Worm (Caenorhabditis elegans) whole organism, late embryonic: ENCODE results near the gene qui-1.

Experiments
- C08G9.2 ChIP-seq: sonication (generic microtip); optimal IDR thresholded peaks from 2 replicates; lab custom pipeline; 2016; ENCODE audit warnings: mild to moderate bottlenecking, missing genetic modification characterization, moderate library complexity, missing compliant biosample characterization
- K02D7.2 ChIP-seq: sonication (generic microtip); optimal IDR thresholded peaks from 2 replicates; lab custom pipeline; 2017; ENCODE audit warnings: mild to moderate bottlenecking, missing genetic modification characterization, missing compliant biosample characterization
- T23F11.4 ChIP-seq: fragments of 200-800 bp; sonication (Bioruptor generic); optimal IDR thresholded peaks from 2 replicates; lab custom pipeline; 2018; ENCODE audit warnings: mild to moderate bottlenecking, missing genetic modification characterization, missing compliant biosample characterization
- ahr-1 ChIP-seq: sonication (generic microtip); optimal IDR thresholded peaks from 2 replicates; lab custom pipeline; 2016; ENCODE audit warnings: missing genetic modification characterization, missing compliant biosample characterization
- ama-1 ChIP-seq: fragments of 150-350 bp; optimal IDR thresholded peaks from 2 replicates; lab custom pipeline; 2014
- ceh-22 ChIP-seq: sonication (generic microtip); optimal IDR thresholded peaks from 2 replicates; lab custom pipeline; 2017; ENCODE audit warnings: missing biosample characterization, missing genetic modification characterization
- ceh-24 ChIP-seq: sonication (generic microtip); optimal IDR thresholded peaks from 2 replicates; lab custom pipeline; 2016; ENCODE audit warnings: mild to moderate bottlenecking, missing genetic modification characterization, missing compliant biosample characterization
- ceh-30 ChIP-seq: fragments of 150-350 bp; optimal IDR thresholded peaks from 2 replicates; lab custom pipeline; 2014; ENCODE audit warnings: missing biosample characterization, missing genetic modification characterization
- ceh-31 ChIP-seq: sonication (generic microtip); optimal IDR thresholded peaks from 2 replicates; lab custom pipeline; 2016; ENCODE audit warnings: missing genetic modification characterization, missing compliant biosample characterization
- ceh-45 ChIP-seq: fragments of 200-800 bp; sonication (Bioruptor generic); IDR thresholded peaks from 2 replicates; pipeline ENCODE4 v1.3.6; 2022; ENCODE audit warnings: missing genetic modification reagents, missing genetic modification characterization, missing compliant biosample characterization
- dve-1 ChIP-seq: sonication (generic microtip); optimal IDR thresholded peaks from 2 replicates; lab custom pipeline; 2017; ENCODE audit warnings: antibody characterized with exemption, mild to moderate bottlenecking, missing genetic modification characterization, missing compliant biosample characterization
- elt-2 ChIP-seq: sonication (generic microtip); optimal IDR thresholded peaks from 2 replicates; lab custom pipeline; 2016; ENCODE audit warnings: missing genetic modification reagents, missing genetic modification characterization, missing compliant biosample characterization
- elt-4 ChIP-seq: sonication (generic microtip); optimal IDR thresholded peaks from 2 replicates; lab custom pipeline; 2016; ENCODE audit warnings: missing genetic modification characterization, missing compliant biosample characterization
- ets-4 ChIP-seq: sonication (generic microtip); optimal IDR thresholded peaks from 2 replicates; lab custom pipeline; 2016; ENCODE audit warnings: missing genetic modification characterization, missing compliant biosample characterization
- hlh-15 ChIP-seq: sonication (generic microtip); optimal IDR thresholded peaks from 2 replicates; lab custom pipeline; 2016; ENCODE audit warnings: missing genetic modification characterization, missing compliant biosample characterization
- lim-6 ChIP-seq: sonication (generic microtip); optimal IDR thresholded peaks from 2 replicates; lab custom pipeline; 2016; ENCODE audit warnings: missing genetic modification characterization, missing compliant biosample characterization
- mec-3 ChIP-seq: sonication (generic microtip); optimal IDR thresholded peaks from 2 replicates; lab custom pipeline; 2016; ENCODE audit warnings: borderline replicate concordance, missing genetic modification characterization, missing compliant biosample characterization
- nfya-1 ChIP-seq: sonication (generic microtip); optimal IDR thresholded peaks from 2 replicates; lab custom pipeline; 2017; ENCODE audit warnings: missing genetic modification characterization, mild to moderate bottlenecking, missing compliant biosample characterization, antibody characterized with exemption, moderate library complexity
- npax-4 ChIP-seq: sonication (generic microtip); optimal IDR thresholded peaks from 2 replicates; lab custom pipeline; 2016; ENCODE audit warnings: missing genetic modification characterization, missing compliant biosample characterization
- pax-1 ChIP-seq: fragments of 150-350 bp; optimal IDR thresholded peaks from 2 replicates; lab custom pipeline; 2014; ENCODE audit warnings: missing biosample characterization, missing genetic modification characterization
- pha-4 ChIP-seq: fragments of 150-350 bp; optimal IDR thresholded peaks from 2 replicates; lab custom pipeline; 2018; ENCODE audit warnings: missing biosample characterization, missing genetic modification reagents, missing genetic modification characterization
- pros-1 ChIP-seq: fragments of 150-350 bp; optimal IDR thresholded peaks from 2 replicates; lab custom pipeline; 2014; ENCODE audit warnings: missing biosample characterization, missing genetic modification reagents, missing genetic modification characterization
- ref-2 ChIP-seq: sonication (generic microtip); optimal IDR thresholded peaks from 2 replicates; lab custom pipeline; 2016; ENCODE audit warnings: missing genetic modification characterization, missing compliant biosample characterization
- rnt-1 ChIP-seq: sonication (generic microtip); optimal IDR thresholded peaks from 2 replicates; lab custom pipeline; 2016; ENCODE audit warnings: missing genetic modification characterization, missing compliant biosample characterization
- sdc-2 ChIP-seq: sonication (generic microtip); optimal IDR thresholded peaks from 2 replicates; lab custom pipeline; 2016; ENCODE audit warnings: missing genotype, missing genetic modification characterization, missing compliant biosample characterization
- sox-4 ChIP-seq: sonication (generic microtip); optimal IDR thresholded peaks from 2 replicates; lab custom pipeline; 2017; ENCODE audit warnings: mild to moderate bottlenecking, missing genetic modification characterization, inconsistent platforms, missing compliant biosample characterization
- syd-9 ChIP-seq: sonication (generic microtip); optimal IDR thresholded peaks from 2 replicates; lab custom pipeline; 2016; ENCODE audit warnings: mild to moderate bottlenecking, missing genetic modification characterization, moderate library complexity, missing compliant biosample characterization
- tbx-7 ChIP-seq: sonication (generic microtip); optimal IDR thresholded peaks from 2 replicates; lab custom pipeline; 2016; ENCODE audit warnings: missing genotype, missing genetic modification characterization, missing compliant biosample characterization

The qui-1 gene

ce11 chrIV:13609755-13610154 is 48.1 kb downstream of the qui-1 start, which contains the start of gene C08F11.13:
Gene C08F11.13, minus strand, starts transcription at chrIV:13609892.
- TF ChIP-seq pros-1 (tag; lab: Kevin White, UChicago): no peak
- TF ChIP-seq sox-4: no peak

ce11 chrIV:13619203-13619602 is 57.5 kb downstream of the qui-1 start, which contains the start of gene C08F11.3:
Gene C08F11.3, plus strand, starts transcription at chrIV:13619503.
- TF ChIP-seq C08G9.2 (tag; lab: Kevin White, UChicago) (no peak), ceh-31 (tag; lab: Kevin White, UChicago) (no peak), pha-4 (tag; lab: Kevin White, UChicago) (no peak), nfya-1 (tag; lab: Kevin White, UChicago) (no peak), sdc-2 (no peak), lim-6 (tag; lab: Kevin White, UChicago) (no peak), elt-4 (tag; lab: Kevin White, UChicago) (no peak), pax-1 (tag; lab: Kevin White, UChicago) (no peak), ceh-45 (GFP tag; lab: Robert Waterston, UW) (no peak), tbx-7 (no peak), rnt-1 (tag; lab: Kevin White, UChicago) (no peak), syd-9 (tag; lab: Kevin White, UChicago) (no peak), ama-1 (lab: Kevin White, UChicago) (no peak), mec-3 (tag; lab: Kevin White, UChicago) (no peak), ets-4 (no peak), ahr-1 (tag; lab: Kevin White, UChicago) (no peak), ceh-30 (tag; lab: Kevin White, UChicago) (no peak), T23F11.4 (GFP tag; lab: Kevin White, UChicago) (no peak), ceh-24 (tag; lab: Kevin White, UChicago) (no peak), ceh-22 (no peak)

- TF ChIP-seq ceh-24 (tag; lab: Kevin White, UChicago): no peak
- TF ChIP-seq elt-2 (tag; lab: Kevin White, UChicago): no peak
- no peak for TF ChIP-seq K02D7.2
- TF ChIP-seq hlh-15 (tag; lab: Kevin White, UChicago): no peak
- no peak for TF ChIP-seq syd-9 (tag; lab: Kevin White, UChicago)
- no peak for TF ChIP-seq npax-4 (tag; lab: Kevin White, UChicago)
- TF ChIP-seq ref-2: no peak
- TF ChIP-seq ceh-30 (tag; lab: Kevin White, UChicago): no peak
- TF ChIP-seq dve-1 (tag; lab: Kevin White, UChicago): no peak
- no peak for TF ChIP-seq ama-1 (lab: Kevin White, UChicago)
- TF ChIP-seq sdc-2: no peak
Measured at ce11 chrIV:13623533-13623932, 61.9 kb downstream of the qui-1 start, which contains the start of gene C08F11.1. Gene C08F11.1, plus strand, starts transcription at chrIV:13623833.
